Fruit fly (Drosophila melanogaster) whole organism, embryonic: ENCODE measurements around the gene PK2-R2.
A peak's percentile ranks its signal among the peaks of the same experiment; 100 is the strongest.

Source experiments
- B-H1 ChIP-seq: fragments of 200-800 bp; sonication (Bioruptor generic); IDR thresholded peaks from 3 replicates; pipeline ENCODE4 v1.3.6; 2022; ENCODE audit warnings: missing biosample characterization, missing genetic modification characterization
- Bdp1 ChIP-seq: fragments of 200-800 bp; sonication (Bioruptor generic); optimal IDR thresholded peaks from 3 replicates; lab custom pipeline; 2016; ENCODE audit warnings: missing biosample characterization, missing genetic modification characterization
- CG1024 ChIP-seq: fragments of 200-800 bp; sonication (Bioruptor generic); IDR thresholded peaks from 2 replicates; pipeline ENCODE4 v1.3.6; 2022; ENCODE audit warnings: missing biosample characterization, missing genetic modification characterization
- CG10654 ChIP-seq: fragments of 200-800 bp; sonication (Bioruptor generic); optimal IDR thresholded peaks from 2 replicates; lab custom pipeline; 2016; ENCODE audit warnings: missing biosample characterization, missing genetic modification characterization
- CG10979 ChIP-seq: fragments of 200-800 bp; sonication (Bioruptor generic); optimal IDR thresholded peaks from 2 replicates; lab custom pipeline; 2018; ENCODE audit warnings: missing biosample characterization, mild to moderate bottlenecking, missing genetic modification characterization, moderate library complexity
- CG12391 ChIP-seq: fragments of 200-800 bp; sonication (Bioruptor generic); optimal IDR thresholded peaks from 3 replicates; lab custom pipeline; 2018; ENCODE audit warnings: missing biosample characterization, mild to moderate bottlenecking, missing genetic modification characterization, moderate library complexity
- CG15601 ChIP-seq: fragments of 200-800 bp; sonication (Bioruptor generic); optimal IDR thresholded peaks from 3 replicates; lab custom pipeline; 2019; ENCODE audit warnings: missing biosample characterization, mild to moderate bottlenecking, missing genetic modification characterization, moderate library complexity
- CG1602 ChIP-seq: fragments of 200-800 bp; sonication (Bioruptor generic); optimal IDR thresholded peaks from 3 replicates; lab custom pipeline; 2016; ENCODE audit warnings: missing biosample characterization, missing genetic modification characterization
- CG17912 ChIP-seq: fragments of 200-800 bp; sonication (Bioruptor generic); optimal IDR thresholded peaks from 2 replicates; lab custom pipeline; 2018; ENCODE audit warnings: missing biosample characterization, mild to moderate bottlenecking, missing genetic modification characterization
- CG33213 ChIP-seq: fragments of 200-800 bp; sonication (Bioruptor generic); optimal IDR thresholded peaks from 3 replicates; lab custom pipeline; 2016; ENCODE audit warnings: missing biosample characterization, missing genetic modification characterization
- CG3407 ChIP-seq: fragments of 200-800 bp; sonication (Bioruptor generic); optimal IDR thresholded peaks from 2 replicates; lab custom pipeline; 2018; ENCODE audit warnings: missing biosample characterization, mild to moderate bottlenecking, missing genetic modification characterization
- CG4707 ChIP-seq: fragments of 200-800 bp; sonication (Bioruptor generic); optimal IDR thresholded peaks from 2 replicates; lab custom pipeline; 2018; ENCODE audit warnings: missing biosample characterization, mild to moderate bottlenecking, missing genetic modification characterization, moderate library complexity
- CG6272 ChIP-seq: fragments of 200-800 bp; sonication (Bioruptor generic); IDR thresholded peaks from 2 replicates; pipeline ENCODE4 v1.3.6; 2022; ENCODE audit warnings: missing biosample characterization, missing genetic modification characterization
- CG6813 ChIP-seq: fragments of 200-800 bp; sonication (Bioruptor generic); optimal IDR thresholded peaks from 2 replicates; lab custom pipeline; 2017; ENCODE audit warnings: missing biosample characterization, missing genetic modification characterization, mild to moderate bottlenecking, moderate library complexity, missing genetic modification reagents
- CG8388 ChIP-seq: fragments of 200-800 bp; sonication (Bioruptor generic); optimal IDR thresholded peaks from 2 replicates; lab custom pipeline; 2019; ENCODE audit warnings: missing biosample characterization, mild to moderate bottlenecking, missing genetic modification characterization, moderate library complexity
- CTCF ChIP-seq: fragments of 200-800 bp; sonication (Bioruptor generic); optimal IDR thresholded peaks from 2 replicates; lab custom pipeline; 2017; ENCODE audit warnings: missing biosample characterization, mild to moderate bottlenecking, missing genetic modification characterization, moderate library complexity
- Dek ChIP-seq: fragments of 200-800 bp; sonication (Bioruptor generic); optimal IDR thresholded peaks from 3 replicates; lab custom pipeline; 2019; ENCODE audit warnings: missing biosample characterization, mild to moderate bottlenecking, missing genetic modification characterization, moderate library complexity
- Dref ChIP-seq: fragments of 200-800 bp; sonication (Bioruptor generic); IDR thresholded peaks from 2 replicates; pipeline ENCODE4 v1.3.6; 2022; ENCODE audit warnings: missing biosample characterization, missing genetic modification characterization
- Elba2 ChIP-seq: fragments of 200-800 bp; sonication (Bioruptor generic); optimal IDR thresholded peaks from 3 replicates; lab custom pipeline; 2016; ENCODE audit warnings: missing biosample characterization, missing genetic modification characterization
- HHEX ChIP-seq: fragments of 200-800 bp; sonication (Bioruptor generic); optimal IDR thresholded peaks from 3 replicates; lab custom pipeline; 2017; ENCODE audit warnings: missing biosample characterization, mild to moderate bottlenecking, missing genetic modification characterization, missing genetic modification reagents
- HLH54F ChIP-seq: fragments of 200-800 bp; sonication (Bioruptor generic); optimal IDR thresholded peaks from 3 replicates; lab custom pipeline; 2016; ENCODE audit warnings: missing biosample characterization, missing genetic modification characterization
- Jarid2 ChIP-seq: fragments of 200-800 bp; sonication (Bioruptor generic); optimal IDR thresholded peaks from 3 replicates; lab custom pipeline; 2017; ENCODE audit warnings: mild to moderate bottlenecking, missing biosample characterization, missing genetic modification reagents, missing genetic modification characterization
- NFAT ChIP-seq: fragments of 200-800 bp; sonication (Bioruptor generic); IDR thresholded peaks from 2 replicates; pipeline ENCODE4 v1.3.6; 2022; ENCODE audit warnings: missing biosample characterization, missing genetic modification characterization
- Nf-YA ChIP-seq: fragments of 200-800 bp; sonication (Bioruptor generic); IDR thresholded peaks from 2 replicates; pipeline ENCODE4 v1.3.6; 2022; ENCODE audit warnings: missing biosample characterization, missing genetic modification characterization
- NfI ChIP-seq: fragments of 200-800 bp; sonication (Bioruptor generic); optimal IDR thresholded peaks from 3 replicates; lab custom pipeline; 2018; ENCODE audit warnings: missing biosample characterization, mild to moderate bottlenecking, missing genetic modification characterization, moderate library complexity
- Scr ChIP-seq: fragments of 200-800 bp; sonication (Bioruptor generic); IDR thresholded peaks from 2 replicates; pipeline ENCODE4 v1.3.6; 2022; ENCODE audit warnings: missing biosample characterization, missing genetic modification characterization; ENCODE audit not compliant: partially characterized antibody
- Spps ChIP-seq: fragments of 200-800 bp; sonication (Bioruptor generic); optimal IDR thresholded peaks from 2 replicates; lab custom pipeline; 2018; ENCODE audit warnings: missing biosample characterization, mild to moderate bottlenecking, missing genetic modification characterization
- YL-1 ChIP-seq: fragments of 200-800 bp; sonication (Bioruptor generic); optimal IDR thresholded peaks from 3 replicates; lab custom pipeline; 2017; ENCODE audit warnings: missing biosample characterization, mild to moderate bottlenecking, missing genetic modification characterization
- al ChIP-seq: fragments of 200-800 bp; sonication (Bioruptor generic); IDR thresholded peaks from 2 replicates; pipeline ENCODE4 v1.3.6; 2022; ENCODE audit warnings: missing biosample characterization, missing genetic modification characterization
- az2 ChIP-seq: fragments of 200-800 bp; sonication (Bioruptor generic); optimal IDR thresholded peaks from 3 replicates; lab custom pipeline; 2016; ENCODE audit warnings: missing biosample characterization, missing genetic modification characterization
- corto ChIP-seq: fragments of 200-800 bp; sonication (Bioruptor generic); optimal IDR thresholded peaks from 2 replicates; lab custom pipeline; 2016; ENCODE audit warnings: missing biosample characterization, mild to moderate bottlenecking, missing genetic modification characterization, moderate library complexity
- cwo ChIP-seq: fragments of 200-800 bp; sonication (Bioruptor generic); optimal IDR thresholded peaks from 3 replicates; lab custom pipeline; 2017; ENCODE audit warnings: missing biosample characterization, missing genetic modification characterization, mild to moderate bottlenecking, moderate library complexity, missing genetic modification reagents
- esg ChIP-seq: fragments of 200-800 bp; sonication (Bioruptor generic); conservative IDR thresholded peaks from 2 replicates; pipeline ENCODE4 v1.3.6; 2022; ENCODE audit warnings: missing biosample characterization, missing genetic modification characterization
- ewg ChIP-seq: fragments of 200-800 bp; sonication (Bioruptor generic); optimal IDR thresholded peaks from 3 replicates; lab custom pipeline; 2017; ENCODE audit warnings: mild to moderate bottlenecking, missing biosample characterization, missing genetic modification reagents, missing genetic modification characterization
- eyg ChIP-seq: fragments of 200-800 bp; sonication (Bioruptor generic); optimal IDR thresholded peaks from 3 replicates; lab custom pipeline; 2016; ENCODE audit warnings: missing biosample characterization, missing genetic modification characterization
- gem ChIP-seq: fragments of 200-800 bp; sonication (Bioruptor generic); optimal IDR thresholded peaks from 2 replicates; lab custom pipeline; 2019; ENCODE audit warnings: missing biosample characterization, mild to moderate bottlenecking, missing genetic modification characterization, moderate library complexity
- grau ChIP-seq: fragments of 200-800 bp; optimal IDR thresholded peaks from 3 replicates; lab custom pipeline; 2019; ENCODE audit warnings: missing biosample characterization, mild to moderate bottlenecking, missing genetic modification characterization, moderate library complexity
- her ChIP-seq: fragments of 200-800 bp; sonication (Bioruptor generic); optimal IDR thresholded peaks from 2 replicates; lab custom pipeline; 2016; ENCODE audit warnings: missing biosample characterization, missing genetic modification characterization
- hth ChIP-seq: fragments of >200 bp; optimal IDR thresholded peaks from 2 replicates; lab custom pipeline; 2017; ENCODE audit warnings: inconsistent platforms
- inv ChIP-seq: fragments of 200-800 bp; sonication (Bioruptor generic); IDR thresholded peaks from 2 replicates; pipeline ENCODE4 v1.3.6; 2022; ENCODE audit warnings: missing biosample characterization, missing genetic modification characterization; ENCODE audit not compliant: partially characterized antibody
- ken ChIP-seq: fragments of 200-800 bp; sonication (Bioruptor generic); IDR thresholded peaks from 3 replicates; pipeline ENCODE4 v1.3.6; 2022; ENCODE audit warnings: missing biosample characterization, missing genetic modification characterization
- mirr ChIP-seq: fragments of 200-800 bp; sonication (Bioruptor generic); optimal IDR thresholded peaks from 3 replicates; lab custom pipeline; 2018; ENCODE audit warnings: missing biosample characterization, mild to moderate bottlenecking, missing genetic modification characterization
- nmo ChIP-seq: fragments of 200-800 bp; sonication (Bioruptor generic); optimal IDR thresholded peaks from 2 replicates; lab custom pipeline; 2018; ENCODE audit warnings: missing biosample characterization, mild to moderate bottlenecking, missing genetic modification characterization, moderate library complexity
- oc ChIP-seq: fragments of 200-800 bp; sonication (Bioruptor generic); optimal IDR thresholded peaks from 2 replicates; lab custom pipeline; 2018; ENCODE audit warnings: missing biosample characterization, mild to moderate bottlenecking, missing genetic modification characterization, moderate library complexity
- schlank ChIP-seq: fragments of 200-800 bp; sonication (Bioruptor generic); optimal IDR thresholded peaks from 2 replicates; lab custom pipeline; 2018; ENCODE audit warnings: missing biosample characterization, mild to moderate bottlenecking, missing genetic modification characterization
- sens ChIP-seq: fragments of 200-800 bp; sonication (Bioruptor generic); peaks from one replicate; lab custom pipeline; 2016; ENCODE audit warnings: missing biosample characterization, missing genetic modification characterization
- sisA ChIP-seq: fragments of 200-800 bp; sonication (Bioruptor generic); IDR thresholded peaks from 2 replicates; pipeline ENCODE4 v1.3.6; 2022; ENCODE audit warnings: missing biosample characterization, missing genetic modification characterization
- trh ChIP-seq: fragments of 200-800 bp; sonication (Bioruptor generic); optimal IDR thresholded peaks from 2 replicates; lab custom pipeline; 2016; ENCODE audit warnings: missing biosample characterization, missing genetic modification characterization
- ttk ChIP-seq: fragments of 200-800 bp; sonication (Bioruptor generic); IDR thresholded peaks from 2 replicates; pipeline ENCODE4 v2.1.2; 2022; ENCODE audit warnings: missing biosample characterization, missing genetic modification characterization
- zfh1 ChIP-seq: fragments of 200-800 bp; sonication (Bioruptor generic); IDR thresholded peaks from 3 replicates; pipeline ENCODE4 v1.3.6; 2022; ENCODE audit warnings: missing biosample characterization, missing genetic modification characterization

Gene PK2-R2

DNA sequence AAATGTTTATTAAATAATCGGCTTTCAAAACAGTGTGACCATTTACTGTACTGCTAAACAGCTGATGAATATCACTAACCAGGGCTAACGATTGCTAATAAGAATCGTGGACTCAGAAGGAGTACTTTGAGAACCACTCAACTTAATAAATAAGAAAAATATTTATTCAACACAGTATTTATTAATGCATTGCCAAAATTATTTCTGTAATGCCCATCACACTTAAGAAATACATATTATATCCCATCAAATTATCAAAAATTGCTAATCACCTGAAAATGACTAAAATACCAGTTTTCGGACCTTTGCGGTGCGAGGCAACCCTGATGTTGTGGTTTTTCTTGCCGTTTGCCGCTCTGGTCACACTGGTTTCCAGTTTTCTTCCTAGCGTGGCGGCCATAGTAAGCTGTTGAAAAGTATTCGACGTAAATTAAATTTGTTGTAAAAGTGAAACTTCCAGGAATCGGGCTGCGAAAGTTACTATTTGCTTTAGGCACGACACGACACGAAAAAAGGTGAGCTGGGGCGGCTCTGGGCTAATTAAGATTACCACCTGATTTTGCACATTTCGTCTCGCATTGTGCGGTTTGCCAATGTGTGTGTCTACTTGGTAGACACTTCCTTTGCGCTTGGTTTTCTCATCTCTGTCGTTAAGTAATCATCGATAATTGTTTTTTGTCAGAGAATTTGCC, 47.9 kb upstream of the PK2-R2 start, which contains the start of the genes mRpS21 and Droj2 (continued):
- TF ChIP-seq gem (tag; lab: Kevin White, UChicago) (peak; percentile 71), sens (GFP tag; lab: Kevin White, UChicago) (peak; percentile 92), CG6813 (no peak), oc (tag; lab: Kevin White, UChicago) (no peak), CG12391 (tag; lab: Kevin White, UChicago) (peak; percentile 71), inv (GFP tag; lab: Robert Waterston, UW) (0 out of 2 replicates have a peak, but pooled peaks have one; percentile 5), Elba2 (GFP tag; lab: Kevin White, UChicago) (peak; percentile 95), CG33213 (GFP tag; lab: Kevin White, UChicago) (peak; percentile 28), ken (GFP tag; lab: Robert Waterston, UW) (no peak), CG15601 (tag; lab: Kevin White, UChicago) (peak; percentile 70), ewg (GFP tag; lab: Kevin White, UChicago) (peak; percentile 26), Scr (GFP tag; lab: Robert Waterston, UW) (peak; percentile 51), trh (GFP tag; lab: Kevin White, UChicago) (no peak), CG3407 (no peak), NfI (GFP tag; lab: Kevin White, UChicago) (peak; percentile 30), nmo (GFP tag; lab: Kevin White, UChicago) (peak; percentile 83), cwo (GFP tag; lab: Kevin White, UChicago) (no peak), CG10654 (GFP tag; lab: Kevin White, UChicago) (peak; percentile 37), al (GFP tag; lab: Robert Waterston, UW) (peak; percentile 47; the same call in 1 of the 2 replicates), Jarid2 (GFP tag; lab: Kevin White, UChicago) (peak; percentile 29), CG10979 (tag; lab: Kevin White, UChicago) (peak; percentile 38), eyg (GFP tag; lab: Kevin White, UChicago) (peak; percentile 7), schlank (tag; lab: Kevin White, UChicago) (no peak), Nf-YA (GFP tag; lab: Robert Waterston, UW) (no peak), ttk (GFP tag; lab: Robert Waterston, UW) (no peak), mirr (GFP tag; lab: Kevin White, UChicago) (peak; percentile 17), esg (GFP tag; lab: Robert Waterston, UW) (peak; percentile 23; the same call in 1 of the 2 replicates), YL-1 (GFP tag; lab: Kevin White, UChicago) (peak; percentile 3), corto (GFP tag; lab: Kevin White, UChicago) (no peak), hth (lab: Kevin White, UChicago) (no peak), B-H1 (GFP tag; lab: Robert Waterston, UW) (no peak), sisA (GFP tag; lab: Robert Waterston, UW) (0 out of 2 replicates have a peak, but pooled peaks have one; percentile 39), her (GFP tag; lab: Kevin White, UChicago) (no peak), NFAT (GFP tag; lab: Robert Waterston, UW) (peak; percentile 52), CG1602 (peak; percentile 9), CG1024 (GFP tag; lab: Robert Waterston, UW) (no peak), Dek (tag; lab: Kevin White, UChicago) (peak; percentile 65), Spps (no peak), Bdp1 (GFP tag; lab: Kevin White, UChicago) (peak; percentile 29), CG8388 (GFP tag; lab: Kevin White, UChicago) (peak; percentile 39), CG4707 (GFP tag; lab: Kevin White, UChicago) (no peak), Dref (GFP tag; lab: Robert Waterston, UW) (0 out of 2 replicates have a peak, but pooled peaks have one; percentile 28), CG6272 (GFP tag; lab: Robert Waterston, UW) (peak; percentile 30; the same call in 1 of the 2 replicates), grau (tag; lab: Kevin White, UChicago) (peak; percentile 67), CTCF (GFP tag; lab: Kevin White, UChicago) (no peak), CG17912 (GFP tag; lab: Kevin White, UChicago) (no peak), HHEX (GFP tag; lab: Kevin White, UChicago) (peak; percentile 26), zfh1 (0 out of 3 replicates have a peak, but pooled peaks have one; percentile 28), HLH54F (GFP tag; lab: Kevin White, UChicago) (peak; percentile 49), az2 (peak; percentile 23)
